Worm (Caenorhabditis elegans) whole organism, mixed stage, embryonic: ENCODE measurements around the gene ugtp-1.

Experiments
- drap-1 ChIP-seq: fragments of 200-800 bp; sonication (Bioruptor generic); optimal IDR thresholded peaks from 3 replicates; lab custom pipeline; 2018; ENCODE audit warnings: mild to moderate bottlenecking, missing genetic modification characterization, missing compliant biosample characterization
- nhr-2 ChIP-seq: fragments of 150-350 bp; optimal IDR thresholded peaks from 2 replicates; lab custom pipeline; 2014; ENCODE audit warnings: missing biosample characterization, missing genetic modification characterization
- nhr-237 ChIP-seq: fragments of 150-350 bp; optimal IDR thresholded peaks from 2 replicates; lab custom pipeline; 2014; ENCODE audit warnings: missing biosample characterization, missing genetic modification characterization
- snpc-4 ChIP-seq: fragments of 150-350 bp; optimal IDR thresholded peaks from 2 replicates; lab custom pipeline; 2014; ENCODE audit warnings: missing biosample characterization, missing genetic modification characterization
- ztf-11 ChIP-seq: fragments of 150-350 bp; optimal IDR thresholded peaks from 2 replicates; lab custom pipeline; 2014; ENCODE audit warnings: missing biosample characterization, missing genetic modification characterization

DNA sequence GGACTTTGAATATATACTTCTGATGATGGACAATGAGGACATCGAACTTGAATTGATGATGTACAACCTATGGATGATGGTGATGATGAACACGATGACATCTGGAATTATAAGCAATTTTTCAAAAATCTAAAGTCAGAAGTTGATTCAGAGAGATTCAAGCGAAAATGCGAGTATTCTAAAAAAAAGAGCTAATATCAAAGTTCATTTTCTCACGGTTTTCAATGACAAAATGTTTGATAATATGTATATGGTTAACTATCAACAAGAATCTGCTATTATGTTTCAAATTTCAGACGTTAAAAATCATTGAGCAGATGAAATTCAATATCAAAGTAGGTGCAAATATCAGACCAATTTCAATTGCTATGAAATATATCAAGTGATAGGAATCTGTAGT is 29.4 kb upstream of the ugtp-1 start, which contains the start of gene K02D10.4:
- TF ChIP-seq nhr-2 (tag; lab: Kevin White, UChicago): no peak
- no peak for TF ChIP-seq ztf-11 (tag; lab: Kevin White, UChicago)
- no peak for TF ChIP-seq drap-1 (GFP tag; lab: Kevin White, UChicago)
- no peak for TF ChIP-seq snpc-4 (tag; lab: Kevin White, UChicago)
- TF ChIP-seq nhr-237 (tag; lab: Kevin White, UChicago): no peak
